Fruit fly (Drosophila melanogaster) whole organism: Measurements from ENCODE around the gene CG15818.

Experiments used
- CG8478 ChIP-seq: fragments of >200 bp; optimal IDR thresholded peaks from 2 replicates; lab custom pipeline; 2018; ENCODE audit warnings: inconsistent platforms
- Dll ChIP-seq: fragments of >200 bp; optimal IDR thresholded peaks from 2 replicates; lab custom pipeline; 2017
- EcR ChIP-seq, 2 experiments: fragments of >200 bp; optimal IDR thresholded peaks; 2 replicates each; lab custom pipeline; 2017; ENCODE audit warnings: missing biosample characterization in 2 of 2, missing genetic modification characterization in 2 of 2, missing genetic modification reagents in 2 of 2
- pan ChIP-seq: fragments of >200 bp; optimal IDR thresholded peaks from 2 replicates; lab custom pipeline; 2017
- psq ChIP-seq: fragments of >200 bp; optimal IDR thresholded peaks from 2 replicates; lab custom pipeline; 2017
- usp ChIP-seq: fragments of >200 bp; optimal IDR thresholded peaks from 2 replicates; lab custom pipeline; 2017; ENCODE audit warnings: missing biosample characterization, missing genetic modification characterization, mixed read lengths

Gene CG15818

dm6 chr2L:7433337-7433956 is 22.7 kb downstream of the CG15818 start, which contains the start of gene CG5958:
TSS of gene CG5958 (minus strand) at chr2L:7433516.
- TF ChIP-seq CG8478 (lab: Kevin White, UChicago): no peak
- no peak for TF ChIP-seq usp (GFP tag; lab: Kevin White, UChicago)
- no peak for TF ChIP-seq EcR (GFP tag; optimal IDR thresholded peaks at IDR 0.05; lab: Kevin White, UChicago)
- TF ChIP-seq Dll: no peak
- TF ChIP-seq pan (lab: Kevin White, UChicago): no peak
- TF ChIP-seq psq (lab: Kevin White, UChicago): no peak

dm6 chr2L:7433957-7434736 is 23.4 kb downstream of the CG15818 start:
- no peak for TF ChIP-seq usp (GFP tag; lab: Kevin White, UChicago)
- TF ChIP-seq Dll: no peak
- no peak for TF ChIP-seq EcR (GFP tag; optimal IDR thresholded peaks at IDR 0.05; lab: Kevin White, UChicago)
- no peak for TF ChIP-seq CG8478 (lab: Kevin White, UChicago)
- no peak for TF ChIP-seq psq (lab: Kevin White, UChicago)
- TF ChIP-seq pan (lab: Kevin White, UChicago): no peak

dm6 chr2L:7434737-7435356 is 24.1 kb downstream of the CG15818 start:
- TF ChIP-seq EcR (GFP tag; optimal IDR thresholded peaks at IDR 0.05; lab: Kevin White, UChicago) (no peak), Dll (no peak), usp (GFP tag; lab: Kevin White, UChicago) (no peak), pan (lab: Kevin White, UChicago) (no peak), CG8478 (lab: Kevin White, UChicago) (no peak), psq (lab: Kevin White, UChicago) (no peak)

dm6 chr2L:7435475-7435874 is 24.8 kb downstream of the CG15818 start:
- TF ChIP-seq EcR (GFP tag; optimal IDR thresholded peaks at IDR 0.05; lab: Kevin White, UChicago) (no peak), CG8478 (lab: Kevin White, UChicago) (no peak), usp (GFP tag; lab: Kevin White, UChicago) (no peak), pan (lab: Kevin White, UChicago) (no peak), Dll (no peak), psq (lab: Kevin White, UChicago) (no peak)

- TF ChIP-seq psq (lab: Kevin White, UChicago) (no peak), usp (GFP tag; lab: Kevin White, UChicago) (no peak), EcR (GFP tag; optimal IDR thresholded peaks at IDR 0.05; lab: Kevin White, UChicago) (no peak), Dll (no peak), pan (lab: Kevin White, UChicago) (no peak), CG8478 (lab: Kevin White, UChicago) (no peak)
These were observed 26.0 kb downstream of the CG15818 start for dm6 chr2L:7436492-7437324.

- no peak for TF ChIP-seq EcR (GFP tag; optimal IDR thresholded peaks at IDR 0.05; lab: Kevin White, UChicago)
- TF ChIP-seq Dll: no peak
These were observed 26.6 kb downstream of the CG15818 start, which contains the start of gene CG5973 for dm6 chr2L:7437325-7437707. TSS of gene CG5973 (plus strand) at chr2L:7437492.

- no peak for TF ChIP-seq pan (lab: Kevin White, UChicago)
- no peak for TF ChIP-seq usp (GFP tag; lab: Kevin White, UChicago)
- no peak for TF ChIP-seq Dll
- no peak for TF ChIP-seq EcR (GFP tag; optimal IDR thresholded peaks at IDR 0.05; lab: Kevin White, UChicago)
- no peak for TF ChIP-seq CG8478 (lab: Kevin White, UChicago)
- no peak for TF ChIP-seq psq (lab: Kevin White, UChicago)
These were observed 27.8 kb downstream of the CG15818 start for dm6 chr2L:7438505-7438904.

- TF ChIP-seq usp (GFP tag; lab: Kevin White, UChicago) (no peak), psq (lab: Kevin White, UChicago) (no peak), pan (lab: Kevin White, UChicago) (no peak)
These were observed 29.8 kb downstream of the CG15818 start for dm6 chr2L:7440458-7441018.

- no peak for TF ChIP-seq psq (lab: Kevin White, UChicago)
These were observed 31.4 kb downstream of the CG15818 start for dm6 chr2L:7442106-7442505.

- TF ChIP-seq EcR (GFP tag; optimal IDR thresholded peaks at IDR 0.05; lab: Kevin White, UChicago) (no peak), psq (lab: Kevin White, UChicago) (no peak), pan (lab: Kevin White, UChicago) (no peak), usp (GFP tag; lab: Kevin White, UChicago) (no peak), CG8478 (lab: Kevin White, UChicago) (no peak), Dll (no peak)
These were observed 32.2 kb downstream of the CG15818 start for dm6 chr2L:7442929-7443328.

- TF ChIP-seq psq (lab: Kevin White, UChicago): no peak
- TF ChIP-seq Dll: no peak
- no peak for TF ChIP-seq usp (GFP tag; lab: Kevin White, UChicago)
- TF ChIP-seq CG8478 (lab: Kevin White, UChicago): no peak
- TF ChIP-seq pan (lab: Kevin White, UChicago): no peak
- no peak for TF ChIP-seq EcR (GFP tag; optimal IDR thresholded peaks at IDR 0.05; lab: Kevin White, UChicago)
These were observed 37.1 kb downstream of the CG15818 start for dm6 chr2L:7447820-7448219.
